Fruit fly (Drosophila melanogaster): ENCODE measurements around the gene Grip.

Gene Grip

DNA sequence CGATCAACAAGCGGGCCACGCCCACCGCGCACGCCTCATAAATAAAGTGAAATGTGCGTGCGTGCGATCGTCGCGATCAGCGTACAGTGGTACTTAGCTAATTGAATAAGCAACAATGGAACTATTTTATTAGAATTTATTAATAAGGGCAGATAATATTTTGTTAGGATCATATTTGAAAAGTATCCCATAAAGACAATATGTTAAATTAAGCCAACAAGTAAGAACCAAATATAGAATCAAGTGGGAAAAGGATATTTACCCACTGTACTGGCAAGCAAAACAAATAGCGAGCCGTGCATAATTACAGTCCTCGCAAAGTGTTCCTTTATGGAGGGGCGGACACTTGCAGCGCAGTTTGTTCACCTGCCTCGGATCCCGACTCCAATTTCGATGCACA, 56.0 kb downstream of the Grip start (continued):
- TF ChIP-seq jing (GFP tag; optimal IDR thresholded peaks at IDR 0.05) (no peak), CG14441 (GFP tag; IDR thresholded peaks at IDR 0.05) (no peak), ash1 (GFP tag; optimal IDR thresholded peaks at IDR 0.05) (no peak), ERR (GFP tag; optimal IDR thresholded peaks at IDR 0.05) (no peak), Mrtf (GFP tag; IDR thresholded peaks at IDR 0.05) (no peak), CG12219 (GFP tag; optimal IDR thresholded peaks at IDR 0.05) (no peak), pita (GFP tag; optimal IDR thresholded peaks at IDR 0.05) (no peak), dm (GFP tag; optimal IDR thresholded peaks at IDR 0.05) (no peak), Ravus (GFP tag; IDR thresholded peaks at IDR 0.05) (no peak), bsh (GFP tag; optimal IDR thresholded peaks at IDR 0.05) (peak in 1 of 2 experiments; percentile 2), BtbVII (GFP tag; optimal IDR thresholded peaks at IDR 0.05) (no peak), Nf-YC (tag; optimal IDR thresholded peaks at IDR 0.05) (no peak), CG2129 (GFP tag; IDR thresholded peaks at IDR 0.05; ENCODE audit: partially characterized antibody) (no peak), CG10979 (tag; optimal IDR thresholded peaks at IDR 0.05) (peak; percentile 23), pfk (GFP tag; optimal IDR thresholded peaks at IDR 0.05) (no peak), Meics (GFP tag; optimal IDR thresholded peaks at IDR 0.05) (no peak), Sry-δ (GFP tag; optimal IDR thresholded peaks at IDR 0.05) (no peak), rib (GFP tag; IDR thresholded peaks at IDR 0.05) (no peak), CG4282 (GFP tag; optimal IDR thresholded peaks at IDR 0.05) (no peak), slou (GFP tag; optimal IDR thresholded peaks at IDR 0.05) (no peak), CG7963 (GFP tag; IDR thresholded peaks at IDR 0.05; ENCODE audit: partially characterized antibody) (no peak), prd (optimal IDR thresholded peaks at IDR 0.05) (no peak), prd (GFP tag; IDR thresholded peaks at IDR 0.05) (peak; percentile 54; the same call in 2 of the 3 replicates), ap (GFP tag; IDR thresholded peaks at IDR 0.05) (no peak), CG10274 (GFP tag; optimal IDR thresholded peaks at IDR 0.05) (no peak), Bteb2 (GFP tag; optimal IDR thresholded peaks at IDR 0.05) (no peak), B-H2 (GFP tag; optimal IDR thresholded peaks at IDR 0.05) (no peak), Lhr (GFP tag; optimal IDR thresholded peaks at IDR 0.05) (no peak), repo (GFP tag; optimal IDR thresholded peaks at IDR 0.05) (no peak), Gsc (GFP tag; IDR thresholded peaks at IDR 0.05) (no peak), CG2199 (GFP tag; IDR thresholded peaks at IDR 0.05) (no peak)

DNA sequence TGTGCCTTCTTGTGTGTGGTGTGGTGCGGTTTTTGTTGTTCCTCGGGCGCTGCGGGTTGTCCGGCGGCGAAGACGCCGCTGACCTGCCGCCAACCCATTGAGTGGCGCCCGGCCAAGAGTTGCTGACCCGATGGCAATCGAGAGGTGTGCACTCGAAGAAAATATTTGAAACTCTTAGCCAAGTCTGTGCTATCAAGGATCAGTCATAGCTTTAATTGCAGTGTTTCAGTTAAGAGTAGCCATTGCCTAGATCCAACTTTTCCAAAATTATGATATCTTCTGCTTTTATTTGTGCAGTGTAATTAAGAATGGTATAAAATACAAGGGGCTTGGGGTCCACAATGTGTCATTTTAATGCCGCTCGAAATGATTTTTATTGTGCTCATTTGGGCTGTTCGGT, 58.6 kb downstream of the Grip start:
- TF ChIP-seq CHES-1-like (GFP tag; optimal IDR thresholded peaks at IDR 0.05), result peak; percentile 16
- TF ChIP-seq CG2116 (GFP tag; optimal IDR thresholded peaks at IDR 0.05), result no peak
- peak; percentile 22 for TF ChIP-seq shn (GFP tag; optimal IDR thresholded peaks at IDR 0.05)
- TF ChIP-seq CG2712 (tag; optimal IDR thresholded peaks at IDR 0.05), result peak; percentile 74
- peak; percentile 43 for TF ChIP-seq CG8388 (GFP tag; optimal IDR thresholded peaks at IDR 0.05)
- TF ChIP-seq NK7.1 (GFP tag; optimal IDR thresholded peaks at IDR 0.05), result no peak
- TF ChIP-seq Ssrp (tag; optimal IDR thresholded peaks at IDR 0.05), result peak; percentile 34
- TF ChIP-seq knrl (GFP tag; IDR thresholded peaks at IDR 0.05; ENCODE audit: partially characterized antibody), result no peak
- TF ChIP-seq CG12769 (tag; optimal IDR thresholded peaks at IDR 0.05), result peak; percentile 0
- TF ChIP-seq Nf-YA (GFP tag; IDR thresholded peaks at IDR 0.05), result 0 out of 2 replicates have a peak, but pooled peaks have one; percentile 25
- TF ChIP-seq jigr1 (GFP tag; IDR thresholded peaks at IDR 0.05), result peak; percentile 38; the same call in 1 of the 3 replicates
- TF ChIP-seq unpg (GFP tag; optimal IDR thresholded peaks at IDR 0.05), result peak; percentile 64
- TF ChIP-seq Usf (GFP tag; optimal IDR thresholded peaks at IDR 0.05), result peak; percentile 17
- peak; percentile 53; the same call in 1 of the 3 replicates for TF ChIP-seq CG17361 (GFP tag; IDR thresholded peaks at IDR 0.05)
- TF ChIP-seq CG17802 (tag; optimal IDR thresholded peaks at IDR 0.05), result peak; percentile 28
- peak; percentile 45 for TF ChIP-seq H2.0 (GFP tag; IDR thresholded peaks at IDR 0.05)
- peak; percentile 35 for TF ChIP-seq bab2 (GFP tag; optimal IDR thresholded peaks at IDR 0.05)
- peak; percentile 26 for TF ChIP-seq CG18599 (GFP tag; optimal IDR thresholded peaks at IDR 0.05)
- peak; percentile 54 for TF ChIP-seq NC2β (GFP tag; optimal IDR thresholded peaks at IDR 0.05)
- peak; percentile 42 for TF ChIP-seq CG2678 (tag; optimal IDR thresholded peaks at IDR 0.05)
- peak; percentile 53 for TF ChIP-seq tin (GFP tag; optimal IDR thresholded peaks at IDR 0.05)
- peak; percentile 37 for TF ChIP-seq dmrt99B (tag; optimal IDR thresholded peaks at IDR 0.05)
